Fruit fly (Drosophila melanogaster) whole organism, embryonic: ENCODE measurements around the gene Rh2.
A peak's percentile ranks its signal among the peaks of the same experiment; 100 is the strongest.

Experiments
- Aef1 ChIP-seq: fragments of 200-800 bp; sonication (Bioruptor generic); IDR thresholded peaks from 3 replicates; pipeline ENCODE4 v1.3.6; 2022; ENCODE audit warnings: missing biosample characterization, missing genetic modification characterization
- CG10274 ChIP-seq: fragments of 200-800 bp; sonication (Bioruptor generic); optimal IDR thresholded peaks from 3 replicates; lab custom pipeline; 2017; ENCODE audit warnings: missing biosample characterization, mild to moderate bottlenecking, missing genetic modification characterization
- CG11456 ChIP-seq: fragments of 200-800 bp; sonication (Bioruptor generic); IDR thresholded peaks from 3 replicates; pipeline ENCODE4 v1.3.6; 2022; ENCODE audit warnings: missing biosample characterization, missing genetic modification characterization
- CG12104 ChIP-seq: fragments of 200-800 bp; sonication (Bioruptor generic); optimal IDR thresholded peaks from 3 replicates; lab custom pipeline; 2016; ENCODE audit warnings: missing biosample characterization, missing genetic modification characterization
- CG12769 ChIP-seq: fragments of 200-800 bp; sonication (Bioruptor generic); optimal IDR thresholded peaks from 2 replicates; lab custom pipeline; 2019; ENCODE audit warnings: missing biosample characterization, mild to moderate bottlenecking, missing genetic modification characterization, moderate library complexity
- CG13894 ChIP-seq: fragments of 200-800 bp; sonication (Bioruptor generic); optimal IDR thresholded peaks from 3 replicates; lab custom pipeline; 2018; ENCODE audit warnings: missing biosample characterization, mild to moderate bottlenecking, missing genetic modification characterization, moderate library complexity
- CG15514 ChIP-seq: fragments of 200-800 bp; sonication (Bioruptor generic); optimal IDR thresholded peaks from 3 replicates; lab custom pipeline; 2017; ENCODE audit warnings: missing biosample characterization, missing genetic modification characterization, mild to moderate bottlenecking, moderate library complexity, missing genetic modification reagents
- CG1603 ChIP-seq: fragments of 200-800 bp; sonication (Bioruptor generic); optimal IDR thresholded peaks from 2 replicates; lab custom pipeline; 2019; ENCODE audit warnings: missing biosample characterization, mild to moderate bottlenecking, missing genetic modification characterization, moderate library complexity
- CG2120 ChIP-seq: fragments of 200-800 bp; sonication (Bioruptor generic); optimal IDR thresholded peaks from 3 replicates; lab custom pipeline; 2016; ENCODE audit warnings: missing biosample characterization, missing genetic modification characterization
- CG2199 ChIP-seq: fragments of 200-800 bp; sonication (Bioruptor generic); IDR thresholded peaks from 3 replicates; pipeline ENCODE4 v1.3.6; 2022; ENCODE audit warnings: missing biosample characterization, missing genetic modification characterization
- CG3163 ChIP-seq: fragments of 200-800 bp; sonication (Bioruptor generic); optimal IDR thresholded peaks from 3 replicates; lab custom pipeline; 2016; ENCODE audit warnings: missing biosample characterization, missing genetic modification characterization
- CG32532 ChIP-seq: fragments of 200-800 bp; sonication (Bioruptor generic); IDR thresholded peaks from 2 replicates; pipeline ENCODE4 v1.3.6; 2022; ENCODE audit warnings: missing biosample characterization, missing genetic modification characterization
- CG32772 ChIP-seq: fragments of 200-800 bp; sonication (Bioruptor generic); IDR thresholded peaks from 2 replicates; pipeline ENCODE4 v1.3.6; 2022; ENCODE audit warnings: missing biosample characterization, missing genetic modification characterization
- CG3847 ChIP-seq: fragments of 200-800 bp; sonication (Bioruptor generic); IDR thresholded peaks from 2 replicates; pipeline ENCODE4 v1.3.6; 2022; ENCODE audit warnings: missing biosample characterization, missing genetic modification characterization
- CG5953 ChIP-seq: fragments of 200-800 bp; sonication (Bioruptor generic); IDR thresholded peaks from 2 replicates; pipeline ENCODE4 v1.3.6; 2022; ENCODE audit warnings: missing biosample characterization, missing genetic modification characterization
- CG6175 ChIP-seq: fragments of 200-800 bp; sonication (Bioruptor generic); IDR thresholded peaks from 3 replicates; pipeline ENCODE4 v1.3.6; 2022; ENCODE audit warnings: missing biosample characterization, missing genetic modification characterization
- CG6791 ChIP-seq: fragments of 200-800 bp; sonication (Bioruptor generic); IDR thresholded peaks from 3 replicates; pipeline ENCODE4 v1.3.6; 2022; ENCODE audit warnings: missing biosample characterization, missing genetic modification characterization; ENCODE audit not compliant: partially characterized antibody
- CG7786 ChIP-seq: fragments of 200-800 bp; sonication (Bioruptor generic); optimal IDR thresholded peaks from 2 replicates; lab custom pipeline; 2016; ENCODE audit warnings: missing biosample characterization, missing genetic modification characterization
- CG9215 ChIP-seq: fragments of 200-800 bp; sonication (Bioruptor generic); IDR thresholded peaks from 2 replicates; pipeline ENCODE4 v1.3.6; 2022; ENCODE audit warnings: missing biosample characterization, missing genetic modification characterization
- CG9932 ChIP-seq: fragments of 200-800 bp; sonication (Bioruptor generic); IDR thresholded peaks from 2 replicates; pipeline ENCODE4 v1.3.6; 2022; ENCODE audit warnings: missing biosample characterization, missing genetic modification characterization
- CoRest ChIP-seq: fragments of 200-800 bp; sonication (Bioruptor generic); optimal IDR thresholded peaks from 3 replicates; lab custom pipeline; 2018; ENCODE audit warnings: missing biosample characterization, mild to moderate bottlenecking, missing genetic modification characterization, moderate library complexity
- Eip74EF ChIP-seq, 2 experiments: fragments of 200-800 bp in 1 of 2; fragments of >200 bp in 1 of 2; sonication (Bioruptor generic) in 1 of 2; optimal IDR thresholded peaks; 2 replicates each; lab custom pipeline; 2017 to 2019; ENCODE audit warnings: missing biosample characterization in 2 of 2, missing genetic modification characterization in 2 of 2, mild to moderate bottlenecking in 1 of 2, moderate library complexity in 1 of 2
- HmgZ ChIP-seq: fragments of 200-800 bp; sonication (Bioruptor generic); optimal IDR thresholded peaks from 2 replicates; lab custom pipeline; 2018; ENCODE audit warnings: missing biosample characterization, mild to moderate bottlenecking, missing genetic modification characterization
- Hsf ChIP-seq: fragments of 200-800 bp; sonication (Bioruptor generic); optimal IDR thresholded peaks from 3 replicates; lab custom pipeline; 2016; ENCODE audit warnings: missing biosample characterization, missing genetic modification characterization
- Med ChIP-seq: fragments of 200-800 bp; sonication (Bioruptor generic); peaks from one replicate; lab custom pipeline; 2016; ENCODE audit warnings: missing biosample characterization, missing genetic modification characterization, mild to moderate bottlenecking, inconsistent platforms, moderate library complexity
- NFAT ChIP-seq: fragments of 200-800 bp; sonication (Bioruptor generic); IDR thresholded peaks from 2 replicates; pipeline ENCODE4 v1.3.6; 2022; ENCODE audit warnings: missing biosample characterization, missing genetic modification characterization
- NfI ChIP-seq: fragments of 200-800 bp; sonication (Bioruptor generic); optimal IDR thresholded peaks from 3 replicates; lab custom pipeline; 2018; ENCODE audit warnings: missing biosample characterization, mild to moderate bottlenecking, missing genetic modification characterization, moderate library complexity
- Rfx ChIP-seq: fragments of 200-800 bp; sonication (Bioruptor generic); IDR thresholded peaks from 2 replicates; pipeline ENCODE4 v1.3.6; 2022; ENCODE audit warnings: missing biosample characterization, missing genetic modification characterization
- ase ChIP-seq: fragments of 200-800 bp; sonication (Bioruptor generic); IDR thresholded peaks from 3 replicates; pipeline ENCODE4 v1.3.6; 2022; ENCODE audit warnings: missing biosample characterization, missing genetic modification characterization
- bsh ChIP-seq, 2 experiments: fragments of 200-800 bp; sonication (Bioruptor generic); optimal IDR thresholded peaks; 2 replicates each; lab custom pipeline; 2017 to 2018; ENCODE audit warnings: mild to moderate bottlenecking in 2 of 2, missing biosample characterization in 2 of 2, missing genetic modification characterization in 2 of 2, moderate library complexity in 1 of 2
- chm ChIP-seq: fragments of 200-800 bp; sonication (Bioruptor generic); IDR thresholded peaks from 2 replicates; pipeline ENCODE4 v1.3.6; 2022; ENCODE audit warnings: missing biosample characterization, missing genetic modification characterization
- chn ChIP-seq: fragments of 200-800 bp; sonication (Bioruptor generic); optimal IDR thresholded peaks from 2 replicates; lab custom pipeline; 2016; ENCODE audit warnings: missing biosample characterization, missing genetic modification characterization
- crp ChIP-seq, 2 experiments: fragments of 200-800 bp; sonication (Bioruptor generic); optimal IDR thresholded peaks; 2 replicates in 1 of 2; 3 replicates in 1 of 2; lab custom pipeline; 2017; ENCODE audit warnings: missing biosample characterization in 2 of 2, missing genetic modification characterization in 2 of 2, mild to moderate bottlenecking in 1 of 2, moderate library complexity in 1 of 2
- fu2 ChIP-seq: fragments of 200-800 bp; sonication (Bioruptor generic); optimal IDR thresholded peaks from 2 replicates; lab custom pipeline; 2016; ENCODE audit warnings: missing biosample characterization, missing genetic modification characterization
- ind ChIP-seq: fragments of 200-800 bp; sonication (Bioruptor generic); optimal IDR thresholded peaks from 3 replicates; lab custom pipeline; 2016; ENCODE audit warnings: missing biosample characterization, missing genetic modification characterization
- insv ChIP-seq, 2 experiments: fragments of 200-800 bp; sonication (Bioruptor generic); optimal IDR thresholded peaks; 3 replicates each; lab custom pipeline; 2016 to 2018; ENCODE audit warnings: missing biosample characterization in 2 of 2, missing genetic modification characterization in 2 of 2
- kah ChIP-seq: fragments of 200-800 bp; sonication (Bioruptor generic); optimal IDR thresholded peaks from 2 replicates; lab custom pipeline; 2018; ENCODE audit warnings: missing biosample characterization, mild to moderate bottlenecking, missing genetic modification characterization
- lilli ChIP-seq: fragments of 200-800 bp; sonication (Bioruptor generic); optimal IDR thresholded peaks from 3 replicates; lab custom pipeline; 2016; ENCODE audit warnings: missing biosample characterization, missing genetic modification characterization
- lola ChIP-seq, 3 experiments: fragments of >200 bp in 2 of 3; fragments of 200-800 bp in 1 of 3; sonication (Bioruptor generic) in 1 of 3; optimal IDR thresholded peaks; 2 replicates each; lab custom pipeline; 2017 to 2019; ENCODE audit warnings: missing biosample characterization in 3 of 3, missing genetic modification characterization in 3 of 3, mild to moderate bottlenecking in 1 of 3, moderate library complexity in 1 of 3
- mam ChIP-seq: fragments of 200-800 bp; sonication (Bioruptor generic); optimal IDR thresholded peaks from 3 replicates; lab custom pipeline; 2016; ENCODE audit warnings: missing biosample characterization, missing genetic modification characterization
- mirr ChIP-seq: fragments of 200-800 bp; sonication (Bioruptor generic); optimal IDR thresholded peaks from 3 replicates; lab custom pipeline; 2018; ENCODE audit warnings: missing biosample characterization, mild to moderate bottlenecking, missing genetic modification characterization
- nom ChIP-seq: fragments of 200-800 bp; sonication (Bioruptor generic); optimal IDR thresholded peaks from 2 replicates; lab custom pipeline; 2017; ENCODE audit warnings: missing biosample characterization, missing genetic modification characterization, mild to moderate bottlenecking, moderate library complexity, missing genetic modification reagents
- sd ChIP-seq: fragments of 200-800 bp; sonication (Bioruptor generic); optimal IDR thresholded peaks from 3 replicates; lab custom pipeline; 2018; ENCODE audit warnings: missing biosample characterization, mild to moderate bottlenecking, missing genetic modification characterization, moderate library complexity
- slbo ChIP-seq: fragments of 200-800 bp; sonication (Bioruptor generic); IDR thresholded peaks from 2 replicates; pipeline ENCODE4 v1.3.6; 2022; ENCODE audit warnings: missing biosample characterization, missing genetic modification characterization
- sr ChIP-seq: fragments of 200-800 bp; sonication (Bioruptor generic); IDR thresholded peaks from 3 replicates; pipeline ENCODE4 v1.3.6; 2022; ENCODE audit warnings: missing biosample characterization, missing genetic modification characterization
- wdn ChIP-seq: fragments of 200-800 bp; sonication (Bioruptor generic); IDR thresholded peaks from 2 replicates; pipeline ENCODE4 v1.3.6; 2022; ENCODE audit warnings: missing biosample characterization, missing genetic modification characterization
- z ChIP-seq: fragments of 200-800 bp; sonication (Bioruptor generic); IDR thresholded peaks from 3 replicates; pipeline ENCODE4 v1.3.6; 2022; ENCODE audit warnings: missing biosample characterization, missing genetic modification characterization

Gene Rh2

DNA sequence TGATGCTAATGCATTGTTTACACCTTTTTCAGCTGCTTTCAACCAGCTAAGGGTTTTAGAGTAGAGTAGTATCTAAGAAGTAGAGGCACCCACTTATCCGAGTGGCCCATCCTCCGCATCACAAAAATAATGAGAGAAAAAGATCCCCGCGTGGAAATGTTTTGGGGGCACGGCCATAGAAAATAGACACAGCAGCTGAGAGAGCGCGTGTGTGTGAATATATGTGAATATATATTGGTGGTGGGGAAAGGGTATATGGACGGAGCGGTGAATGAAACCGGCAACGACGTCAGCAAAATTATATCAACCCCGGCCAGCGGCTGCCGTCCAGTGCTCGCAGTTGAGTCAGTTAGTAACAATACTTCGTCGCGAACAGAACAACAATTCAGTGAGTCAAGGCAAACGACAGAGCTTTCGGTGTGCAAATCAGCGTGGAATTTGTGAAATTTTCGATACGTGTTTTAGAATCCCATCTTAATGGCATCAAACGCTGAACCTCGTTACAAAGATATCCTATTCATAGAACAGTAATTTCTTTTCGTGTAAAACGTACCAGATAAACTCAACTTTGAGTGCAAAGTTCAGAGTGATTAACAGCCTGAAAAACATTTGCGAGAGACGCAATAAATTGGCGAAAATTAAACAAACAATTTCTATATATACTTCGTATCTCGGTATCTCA, 15.5 kb downstream of the Rh2 start, which contains the start of gene Xrp1 (continued):
- TF ChIP-seq sd (tag; lab: Kevin White, UChicago) (peak; percentile 45), NFAT (GFP tag; lab: Robert Waterston, UW) (0 out of 2 replicates have a peak, but pooled peaks have one; percentile 26), sr (GFP tag; lab: Robert Waterston, UW) (no peak), CG32772 (GFP tag; lab: Robert Waterston, UW) (peak; percentile 33; the same call in 1 of the 2 replicates), Aef1 (GFP tag; lab: Robert Waterston, UW) (no peak), insv (GFP tag; optimal IDR thresholded peaks at IDR 0.05; lab: Kevin White, UChicago) (no peak), CG32532 (GFP tag; lab: Robert Waterston, UW) (peak; percentile 43), CG9932 (peak; percentile 39), lilli (peak; percentile 13), CG1603 (tag; lab: Kevin White, UChicago) (peak; percentile 5), CG12104 (GFP tag; lab: Kevin White, UChicago) (no peak), CG6175 (GFP tag; lab: Robert Waterston, UW) (peak; percentile 58; the same call in 1 of the 3 replicates), wdn (no peak), slbo (GFP tag; lab: Robert Waterston, UW) (peak; percentile 52), CG7786 (GFP tag; lab: Kevin White, UChicago) (peak; percentile 13), CG6791 (GFP tag; lab: Robert Waterston, UW) (no peak), CG5953 (GFP tag; lab: Robert Waterston, UW) (0 out of 2 replicates have a peak, but pooled peaks have one; percentile 17), z (GFP tag; lab: Robert Waterston, UW) (0 out of 3 replicates have a peak, but pooled peaks have one; percentile 8), mirr (GFP tag; lab: Kevin White, UChicago) (peak; percentile 12), ase (GFP tag; lab: Robert Waterston, UW) (peak; percentile 45; the same call in 1 of the 3 replicates), CG15514 (GFP tag; lab: Kevin White, UChicago) (peak; percentile 11), nom (GFP tag; lab: Kevin White, UChicago) (peak; percentile 41), kah (GFP tag; lab: Kevin White, UChicago) (no peak), mam (GFP tag; lab: Kevin White, UChicago) (peak; percentile 46), Eip74EF (GFP tag; optimal IDR thresholded peaks at IDR 0.05; lab: Kevin White, UChicago) (no peak), lola (GFP tag; optimal IDR thresholded peaks at IDR 0.05; lab: Kevin White, UChicago) (peak in 1 of 3 experiments; percentile 58), CG3847 (peak; percentile 23; the same call in 1 of the 2 replicates), CG2199 (GFP tag; lab: Robert Waterston, UW) (peak; percentile 53; the same call in 1 of the 3 replicates), CoRest (tag; lab: Kevin White, UChicago) (no peak), CG13894 (tag; lab: Kevin White, UChicago) (peak; percentile 5), CG10274 (peak; percentile 63), Med (GFP tag; lab: Kevin White, UChicago) (peak; percentile 4), Rfx (GFP tag; lab: Robert Waterston, UW) (peak; percentile 43; the same call in 1 of the 2 replicates), Hsf (GFP tag; lab: Kevin White, UChicago) (peak; percentile 17), CG11456 (GFP tag; lab: Robert Waterston, UW) (no peak), HmgZ (tag; lab: Kevin White, UChicago) (peak; percentile 16), CG3163 (GFP tag; lab: Kevin White, UChicago) (no peak), fu2 (peak; percentile 10), chn (GFP tag; lab: Kevin White, UChicago) (peak; percentile 2), bsh (GFP tag; optimal IDR thresholded peaks at IDR 0.05; lab: Kevin White, UChicago) (no peak), CG12769 (tag; lab: Kevin White, UChicago) (peak; percentile 54), NfI (GFP tag; lab: Kevin White, UChicago) (peak; percentile 17), CG9215 (GFP tag; lab: Robert Waterston, UW) (peak; percentile 25; the same call in 1 of the 2 replicates), chm (GFP tag; lab: Robert Waterston, UW) (no peak), ind (GFP tag; lab: Kevin White, UChicago) (peak; percentile 10), crp (GFP tag; optimal IDR thresholded peaks at IDR 0.05; lab: Kevin White, UChicago) (peak in 1 of 2 experiments; percentile 32), CG2120 (GFP tag; lab: Kevin White, UChicago) (peak; percentile 40)
